Worm (Caenorhabditis elegans) whole organism, young adult: Measurements from ENCODE around the gene W05E10.2.

Experiments
- B0019.2 ChIP-seq: fragments of 200-800 bp; sonication (Bioruptor generic); conservative IDR thresholded peaks from 2 replicates; pipeline ENCODE4 v1.3.6; 2022; ENCODE audit warnings: missing genetic modification reagents, missing genetic modification characterization, missing compliant biosample characterization
- F57C9.4 ChIP-seq: sonication (generic microtip); optimal IDR thresholded peaks from 2 replicates; lab custom pipeline; 2017; ENCODE audit warnings: mild to moderate bottlenecking, missing genetic modification characterization, missing compliant biosample characterization
- Y56A3A.18 ChIP-seq: fragments of 200-800 bp; sonication (Bioruptor generic); IDR thresholded peaks from 2 replicates; pipeline ENCODE4 v1.3.6; 2022; ENCODE audit warnings: missing genetic modification reagents, missing genetic modification characterization, missing compliant biosample characterization
- Y95B8A.8 ChIP-seq: fragments of 200-800 bp; sonication (Bioruptor generic); IDR thresholded peaks from 2 replicates; pipeline ENCODE4 v1.3.6; 2022; ENCODE audit warnings: missing genetic modification reagents, missing genetic modification characterization, missing compliant biosample characterization
- ceh-58 ChIP-seq: fragments of 200-800 bp; sonication (Bioruptor generic); IDR thresholded peaks from 2 replicates; pipeline ENCODE4 v1.3.6; 2022; ENCODE audit warnings: missing genetic modification characterization, missing compliant biosample characterization
- lag-1 ChIP-seq: fragments of 200-800 bp; sonication (Bioruptor generic); IDR thresholded peaks from 2 replicates; pipeline ENCODE4 v1.3.6; 2022; ENCODE audit warnings: missing genetic modification reagents, missing genetic modification characterization, missing compliant biosample characterization
- lsy-27 ChIP-seq: sonication (generic microtip); optimal IDR thresholded peaks from 2 replicates; lab custom pipeline; 2017; ENCODE audit warnings: missing genetic modification characterization, mild to moderate bottlenecking, missing compliant biosample characterization, antibody characterized with exemption, missing genotype, borderline replicate concordance; ENCODE audit not compliant: insufficient read depth
- mcd-1 ChIP-seq: fragments of 200-800 bp; sonication (Bioruptor generic); IDR thresholded peaks from 2 replicates; pipeline ENCODE4 v1.3.6; 2022; ENCODE audit warnings: missing genetic modification reagents, missing genetic modification characterization, missing compliant biosample characterization
- nhr-27 ChIP-seq: fragments of 200-800 bp; sonication (Bioruptor generic); optimal IDR thresholded peaks from 2 replicates; lab custom pipeline; 2018; ENCODE audit warnings: mild to moderate bottlenecking, missing genetic modification characterization, moderate library complexity, missing compliant biosample characterization
- snpc-4 ChIP-seq, 5 experiments: fragments of 150-350 bp in 1 of 5; sonication (generic microtip) in 4 of 5; optimal IDR thresholded peaks; 2 replicates each; lab custom pipeline; 2014 to 2018; ENCODE audit warnings: missing genetic modification characterization in 5 of 5, missing biosample characterization in 3 of 5, antibody characterized with exemption in 2 of 5, mild to moderate bottlenecking in 2 of 5, missing compliant biosample characterization in 2 of 5, missing genotype in 2 of 5, moderate library complexity in 2 of 5, missing genetic modification reagents in 1 of 5
- xnd-1 ChIP-seq: sonication (generic microtip); optimal IDR thresholded peaks from 2 replicates; lab custom pipeline; 2016; ENCODE audit warnings: missing genotype, missing genetic modification reagents, missing genetic modification characterization, missing compliant biosample characterization
- ztf-3 ChIP-seq: fragments of 200-800 bp; sonication (Bioruptor generic); optimal IDR thresholded peaks from 2 replicates; lab custom pipeline; 2018; ENCODE audit warnings: mild to moderate bottlenecking, missing genetic modification characterization, missing compliant biosample characterization

DNA sequence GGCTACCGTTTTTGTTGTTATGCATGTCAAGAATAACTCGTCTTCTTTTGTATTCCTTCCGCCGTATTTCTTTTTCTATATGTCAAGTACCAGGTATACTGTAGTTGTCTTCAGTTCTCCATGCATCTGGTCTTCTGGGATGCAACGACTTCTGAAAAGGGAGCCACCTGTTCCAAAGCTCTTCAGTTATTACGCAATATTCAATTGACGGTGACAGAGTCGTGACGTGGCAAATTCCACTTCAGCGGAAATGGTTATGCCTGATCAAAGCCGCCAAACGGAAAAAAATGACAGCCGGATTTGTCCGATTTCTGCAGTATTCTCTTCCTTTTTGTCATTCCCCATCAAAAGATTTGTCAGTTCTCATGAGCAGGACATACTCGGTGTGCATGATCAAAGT is 30.5 kb upstream of the W05E10.2 start:
- TF ChIP-seq ztf-3 (GFP tag; lab: Kevin White, UChicago) = no peak
- TF ChIP-seq xnd-1 (tag; lab: Kevin White, UChicago) = no peak
- TF ChIP-seq nhr-27 (tag; lab: Kevin White, UChicago) = no peak
- no peak for TF ChIP-seq lsy-27 (tag; lab: Kevin White, UChicago)
- no peak for TF ChIP-seq mcd-1 (GFP tag; lab: Robert Waterston, UW)
- no peak for TF ChIP-seq B0019.2 (GFP tag; lab: Robert Waterston, UW)
- no peak for TF ChIP-seq lag-1 (GFP tag; lab: Robert Waterston, UW)
- no peak for TF ChIP-seq Y56A3A.18 (GFP tag; lab: Robert Waterston, UW)
- TF ChIP-seq snpc-4 (GFP tag; optimal IDR thresholded peaks at IDR 0.05; lab: Kevin White, UChicago) = no peak
- TF ChIP-seq snpc-4 (tag; optimal IDR thresholded peaks at IDR 0.05; lab: Kevin White, UChicago) = no peak
- TF ChIP-seq ceh-58 (GFP tag; lab: Robert Waterston, UW) = no peak
- no peak for TF ChIP-seq F57C9.4
- no peak for TF ChIP-seq Y95B8A.8 (GFP tag; lab: Robert Waterston, UW)
